Worm (Caenorhabditis elegans) whole organism, late embryonic: ENCODE data around the gene nhr-212.

ENCODE experiments used
- F13H6.1 ChIP-seq: sonication (generic microtip); optimal IDR thresholded peaks from 2 replicates; lab custom pipeline; 2016; ENCODE audit warnings: missing genetic modification characterization, missing compliant biosample characterization
- ama-1 ChIP-seq: fragments of 150-350 bp; optimal IDR thresholded peaks from 2 replicates; lab custom pipeline; 2014
- ceh-9 ChIP-seq: sonication (generic microtip); optimal IDR thresholded peaks from 2 replicates; lab custom pipeline; 2016; ENCODE audit warnings: mild to moderate bottlenecking, missing genetic modification characterization, inconsistent platforms, missing compliant biosample characterization
- dmd-4 ChIP-seq: sonication (generic microtip); optimal IDR thresholded peaks from 2 replicates; lab custom pipeline; 2016; ENCODE audit warnings: borderline replicate concordance, missing genetic modification characterization, missing compliant biosample characterization
- elt-2 ChIP-seq: sonication (generic microtip); optimal IDR thresholded peaks from 2 replicates; lab custom pipeline; 2016; ENCODE audit warnings: missing genetic modification reagents, missing genetic modification characterization, missing compliant biosample characterization
- hlh-15 ChIP-seq: sonication (generic microtip); optimal IDR thresholded peaks from 2 replicates; lab custom pipeline; 2016; ENCODE audit warnings: missing genetic modification characterization, missing compliant biosample characterization
- lim-6 ChIP-seq: sonication (generic microtip); optimal IDR thresholded peaks from 2 replicates; lab custom pipeline; 2016; ENCODE audit warnings: missing genetic modification characterization, missing compliant biosample characterization
- lin-11 ChIP-seq: fragments of 200-800 bp; sonication (Bioruptor generic); optimal IDR thresholded peaks from 2 replicates; lab custom pipeline; 2018; ENCODE audit warnings: mild to moderate bottlenecking, missing genetic modification characterization, missing compliant biosample characterization
- tbx-7 ChIP-seq: sonication (generic microtip); optimal IDR thresholded peaks from 2 replicates; lab custom pipeline; 2016; ENCODE audit warnings: missing genotype, missing genetic modification characterization, missing compliant biosample characterization

DNA sequence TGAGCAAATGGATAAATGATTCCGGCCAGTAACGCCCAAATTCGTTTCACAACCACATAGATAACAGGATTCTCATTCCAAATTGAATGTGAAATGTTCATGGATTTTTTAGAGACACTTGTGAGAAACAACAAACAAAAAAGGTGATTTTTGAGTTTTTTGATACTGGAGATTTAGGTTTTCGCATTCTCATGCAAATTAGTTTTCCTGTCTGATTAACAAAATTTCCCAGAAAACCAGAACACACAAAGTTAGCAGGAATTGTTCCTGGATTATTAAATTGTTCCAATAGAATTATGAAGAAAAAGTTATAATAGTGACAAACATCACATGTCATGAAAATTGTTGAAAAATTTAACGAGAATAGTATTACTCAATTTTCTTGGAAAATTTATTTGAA lies 41.5 kb upstream of the nhr-212 start, which contains the start of gene srh-33:
- no peak for TF ChIP-seq lin-11 (tag; lab: Kevin White, UChicago)
- no peak for TF ChIP-seq elt-2 (tag; lab: Kevin White, UChicago)
- TF ChIP-seq ceh-9 (tag; lab: Kevin White, UChicago) = no peak
- TF ChIP-seq F13H6.1 = no peak
- TF ChIP-seq hlh-15 (tag; lab: Kevin White, UChicago) = no peak
- no peak for TF ChIP-seq ama-1 (lab: Kevin White, UChicago)
- no peak for TF ChIP-seq dmd-4
- TF ChIP-seq lim-6 (tag; lab: Kevin White, UChicago) = no peak
- no peak for TF ChIP-seq tbx-7 (tag; lab: Kevin White, UChicago)
